Fruit fly (Drosophila melanogaster): ENCODE results near the gene RpL4.

- TF ChIP-seq CG8478 (optimal IDR thresholded peaks at IDR 0.05): no peak
- TF ChIP-seq CTCF (optimal IDR thresholded peaks at IDR 0.05): no peak
Observed at dm6 chr3R:27954533-27954932, 31.9 kb downstream of the RpL4 start, which contains the start of gene Nep7.

Data from S2 (cell line).